Fruit fly (Drosophila melanogaster) whole organism, pupa: ENCODE data around the gene alpha-Spec.

Experiments used
- CG10348 ChIP-seq: fragments of 200-800 bp; sonication (Bioruptor generic); IDR thresholded peaks from 2 replicates; pipeline ENCODE4 v1.3.6; 2022; ENCODE audit warnings: missing biosample characterization, missing genetic modification characterization
- CG12605 ChIP-seq: fragments of 200-800 bp; sonication (Bioruptor generic); IDR thresholded peaks from 2 replicates; pipeline ENCODE4 v1.3.6; 2022; ENCODE audit warnings: missing biosample characterization, missing genetic modification characterization
- CG13204 ChIP-seq: fragments of 200-800 bp; sonication (Bioruptor generic); optimal IDR thresholded peaks from 2 replicates; lab custom pipeline; 2018; ENCODE audit warnings: missing biosample characterization, mild to moderate bottlenecking, missing genetic modification characterization, moderate library complexity
- CG14655 ChIP-seq: fragments of 200-800 bp; sonication (Bioruptor generic); optimal IDR thresholded peaks from 3 replicates; lab custom pipeline; 2017; ENCODE audit warnings: mild to moderate bottlenecking, missing biosample characterization, missing genetic modification reagents, missing genetic modification characterization
- CG15710 ChIP-seq: fragments of 200-800 bp; sonication (Bioruptor generic); optimal IDR thresholded peaks from 2 replicates; lab custom pipeline; 2018; ENCODE audit warnings: missing biosample characterization, mild to moderate bottlenecking, missing genetic modification characterization, moderate library complexity
- CG17806 ChIP-seq: fragments of 200-800 bp; sonication (Bioruptor generic); optimal IDR thresholded peaks from 2 replicates; lab custom pipeline; 2018; ENCODE audit warnings: missing biosample characterization, mild to moderate bottlenecking, missing genetic modification characterization, moderate library complexity
- CG34367 ChIP-seq: fragments of 200-800 bp; sonication (Bioruptor generic); optimal IDR thresholded peaks from 2 replicates; lab custom pipeline; 2018; ENCODE audit warnings: missing biosample characterization, mild to moderate bottlenecking, missing genetic modification characterization
- CG9948 ChIP-seq: fragments of 200-800 bp; sonication (Bioruptor generic); optimal IDR thresholded peaks from 2 replicates; lab custom pipeline; 2018; ENCODE audit warnings: missing biosample characterization, mild to moderate bottlenecking, missing genetic modification characterization, moderate library complexity
- EcR ChIP-seq: fragments of 200-800 bp; sonication (Bioruptor generic); optimal IDR thresholded peaks from 3 replicates; lab custom pipeline; 2019; ENCODE audit warnings: missing biosample characterization, missing genetic modification characterization, mild to moderate bottlenecking, moderate library complexity, missing genetic modification reagents
- Ets98B ChIP-seq: fragments of 200-800 bp; sonication (Bioruptor generic); IDR thresholded peaks from 2 replicates; pipeline ENCODE4 v1.3.6; 2022; ENCODE audit warnings: missing biosample characterization, missing genetic modification characterization
- Pif1B ChIP-seq: fragments of 200-800 bp; sonication (Bioruptor generic); optimal IDR thresholded peaks from 3 replicates; lab custom pipeline; 2016; ENCODE audit warnings: missing biosample characterization, missing genetic modification characterization
- rn ChIP-seq: fragments of 200-800 bp; sonication (Bioruptor generic); IDR thresholded peaks from 2 replicates; pipeline ENCODE4 v1.3.6; 2022; ENCODE audit warnings: missing biosample characterization, missing genetic modification characterization

dm6 chr3L:1730873-1731272 is 64.3 kb downstream of the alpha-Spec start, which contains the start of gene drpr:
- TF ChIP-seq CG13204 (GFP tag; lab: Kevin White, UChicago), result no peak
- TF ChIP-seq Ets98B (GFP tag; lab: Robert Waterston, UW), result peak; percentile 15; the same call in 1 of the 2 replicates
- TF ChIP-seq CG15710 (tag; lab: Kevin White, UChicago), result no peak
- TF ChIP-seq CG9948 (tag; lab: Kevin White, UChicago), result no peak
- TF ChIP-seq CG10348 (GFP tag; lab: Robert Waterston, UW), result no peak
- no peak for TF ChIP-seq CG14655 (GFP tag; lab: Kevin White, UChicago)
- TF ChIP-seq CG12605 (GFP tag; lab: Robert Waterston, UW), result no peak
- no peak for TF ChIP-seq CG34367 (tag; lab: Kevin White, UChicago)
- no peak for TF ChIP-seq CG17806 (tag; lab: Kevin White, UChicago)
- TF ChIP-seq Pif1B (GFP tag; lab: Kevin White, UChicago), result peak; percentile 61
- TF ChIP-seq rn (GFP tag; lab: Robert Waterston, UW), result no peak
- TF ChIP-seq EcR (GFP tag; lab: Kevin White, UChicago), result no peak
